Worm (Caenorhabditis elegans) whole organism, L2 larva: Measurements from ENCODE around the gene col-163.

Source experiments
- R02D3.7 ChIP-seq: fragments of 150-350 bp; optimal IDR thresholded peaks from 2 replicates; lab custom pipeline; 2014; ENCODE audit warnings: missing biosample characterization, missing genetic modification characterization
- Y55F3AM.14 ChIP-seq: fragments of 200-800 bp; sonication (Bioruptor generic); optimal IDR thresholded peaks from 2 replicates; lab custom pipeline; 2018; ENCODE audit warnings: mild to moderate bottlenecking, missing genetic modification characterization, missing compliant biosample characterization
- ZK546.5 ChIP-seq: sonication (generic microtip); optimal IDR thresholded peaks from 2 replicates; lab custom pipeline; 2017; ENCODE audit warnings: missing biosample characterization, missing genetic modification characterization
- alr-1 ChIP-seq: fragments of 150-350 bp; optimal IDR thresholded peaks from 2 replicates; lab custom pipeline; 2014; ENCODE audit warnings: missing biosample characterization, missing genetic modification characterization
- ama-1 ChIP-seq: fragments of 150-350 bp; optimal IDR thresholded peaks from 2 replicates; lab custom pipeline; 2018; ENCODE audit warnings: inconsistent platforms
- blmp-1 ChIP-seq: sonication (generic microtip); optimal IDR thresholded peaks from 2 replicates; lab custom pipeline; 2017; ENCODE audit warnings: missing genetic modification characterization, mild to moderate bottlenecking, missing compliant biosample characterization, antibody characterized with exemption, moderate library complexity; ENCODE audit not compliant: insufficient read depth
- ceh-16 ChIP-seq: fragments of 150-350 bp; optimal IDR thresholded peaks from 2 replicates; lab custom pipeline; 2014; ENCODE audit warnings: missing biosample characterization, missing genetic modification characterization
- ceh-82 ChIP-seq: fragments of 150-350 bp; optimal IDR thresholded peaks from 2 replicates; lab custom pipeline; 2014; ENCODE audit warnings: missing biosample characterization, missing genetic modification characterization
- elt-1 ChIP-seq: fragments of 150-350 bp; optimal IDR thresholded peaks from 2 replicates; lab custom pipeline; 2014; ENCODE audit warnings: missing biosample characterization, missing genetic modification characterization
- elt-3 ChIP-seq: sonication (generic microtip); optimal IDR thresholded peaks from 2 replicates; lab custom pipeline; 2017; ENCODE audit warnings: missing biosample characterization, missing genetic modification characterization
- fos-1 ChIP-seq: fragments of 150-350 bp; optimal IDR thresholded peaks from 2 replicates; lab custom pipeline; 2014; ENCODE audit warnings: missing biosample characterization, missing genetic modification characterization
- gmeb-1 ChIP-seq: fragments of 150-350 bp; optimal IDR thresholded peaks from 2 replicates; lab custom pipeline; 2014; ENCODE audit warnings: missing biosample characterization, missing genetic modification characterization
- lin-11 ChIP-seq: fragments of 150-350 bp; sonication (generic microtip); optimal IDR thresholded peaks from 2 replicates; lab custom pipeline; 2014; ENCODE audit warnings: missing biosample characterization, missing genetic modification characterization, inconsistent platforms, mixed read lengths
- lin-39 ChIP-seq: fragments of 150-350 bp; optimal IDR thresholded peaks from 2 replicates; lab custom pipeline; 2014; ENCODE audit warnings: missing biosample characterization, missing genetic modification reagents, missing genetic modification characterization
- mab-5 ChIP-seq: fragments of 150-350 bp; optimal IDR thresholded peaks from 2 replicates; lab custom pipeline; 2014; ENCODE audit warnings: missing biosample characterization, missing genetic modification characterization
- mbf-1 ChIP-seq: sonication (generic microtip); optimal IDR thresholded peaks from 2 replicates; lab custom pipeline; 2017; ENCODE audit warnings: missing biosample characterization, missing genetic modification characterization
- mdl-1 ChIP-seq, 2 experiments: fragments of 150-350 bp in 1 of 2; sonication (generic microtip) in 1 of 2; optimal IDR thresholded peaks; 2 replicates each; lab custom pipeline; 2017; ENCODE audit warnings: missing biosample characterization in 2 of 2, missing genetic modification characterization in 2 of 2
- nhr-10 ChIP-seq: sonication (generic microtip); optimal IDR thresholded peaks from 2 replicates; lab custom pipeline; 2017; ENCODE audit warnings: missing biosample characterization, missing genetic modification characterization
- nhr-11 ChIP-seq: fragments of 150-350 bp; optimal IDR thresholded peaks from 2 replicates; lab custom pipeline; 2014; ENCODE audit warnings: missing biosample characterization, missing genetic modification characterization
- nhr-21 ChIP-seq: fragments of 150-350 bp; optimal IDR thresholded peaks from 2 replicates; lab custom pipeline; 2014; ENCODE audit warnings: missing biosample characterization, missing genetic modification characterization
- nhr-23 ChIP-seq: fragments of 150-350 bp; optimal IDR thresholded peaks from 2 replicates; lab custom pipeline; 2014; ENCODE audit warnings: missing biosample characterization, missing genetic modification reagents, missing genetic modification characterization
- nhr-237 ChIP-seq: fragments of 150-350 bp; optimal IDR thresholded peaks from 2 replicates; lab custom pipeline; 2014; ENCODE audit warnings: missing biosample characterization, missing genetic modification characterization
- nhr-25 ChIP-seq: fragments of 150-350 bp; sonication (generic microtip); optimal IDR thresholded peaks from 3 replicates; lab custom pipeline; 2014; ENCODE audit warnings: missing biosample characterization, missing genetic modification characterization
- nhr-6 ChIP-seq: fragments of 150-350 bp; optimal IDR thresholded peaks from 2 replicates; lab custom pipeline; 2014; ENCODE audit warnings: missing biosample characterization, missing genetic modification characterization
- nhr-77 ChIP-seq: fragments of 150-350 bp; optimal IDR thresholded peaks from 2 replicates; lab custom pipeline; 2014; ENCODE audit warnings: missing biosample characterization, missing genetic modification characterization
- peb-1 ChIP-seq: fragments of 150-350 bp; optimal IDR thresholded peaks from 2 replicates; lab custom pipeline; 2014; ENCODE audit warnings: missing biosample characterization, missing genetic modification characterization
- skn-1 ChIP-seq: sonication (generic microtip); optimal IDR thresholded peaks from 2 replicates; lab custom pipeline; 2017; ENCODE audit warnings: missing biosample characterization, missing genetic modification characterization
- sma-3 ChIP-seq: sonication (generic microtip); optimal IDR thresholded peaks from 2 replicates; lab custom pipeline; 2016; ENCODE audit warnings: missing genetic modification reagents, missing genetic modification characterization, missing compliant biosample characterization
- sma-9 ChIP-seq, 2 experiments: fragments of 150-350 bp in 1 of 2; sonication (generic microtip) in 1 of 2; optimal IDR thresholded peaks; 2 replicates each; lab custom pipeline; 2014 to 2016; ENCODE audit warnings: missing genetic modification characterization in 2 of 2, mild to moderate bottlenecking in 1 of 2, missing biosample characterization in 1 of 2, missing compliant biosample characterization in 1 of 2, missing genetic modification reagents in 1 of 2, moderate library complexity in 1 of 2
- unc-39 ChIP-seq: fragments of 150-350 bp; optimal IDR thresholded peaks from 2 replicates; lab custom pipeline; 2014; ENCODE audit warnings: missing biosample characterization, missing genetic modification characterization
- unc-55 ChIP-seq: fragments of 150-350 bp; sonication (generic microtip); optimal IDR thresholded peaks from 3 replicates; lab custom pipeline; 2014; ENCODE audit warnings: missing biosample characterization, missing genetic modification reagents, missing genetic modification characterization
- zag-1 ChIP-seq: fragments of 150-350 bp; optimal IDR thresholded peaks from 2 replicates; lab custom pipeline; 2014; ENCODE audit warnings: missing biosample characterization, missing genetic modification characterization
- ztf-1 ChIP-seq: fragments of 200-800 bp; sonication (Bioruptor generic); conservative IDR thresholded peaks from 2 replicates; pipeline ENCODE4 v1.3.6; 2022; ENCODE audit warnings: missing genetic modification characterization, missing compliant biosample characterization
- ztf-11 ChIP-seq: sonication (generic microtip); optimal IDR thresholded peaks from 2 replicates; lab custom pipeline; 2017; ENCODE audit warnings: missing biosample characterization, missing genetic modification characterization
- ztf-4 ChIP-seq: fragments of 150-350 bp; optimal IDR thresholded peaks from 2 replicates; lab custom pipeline; 2014; ENCODE audit warnings: missing biosample characterization, missing genetic modification characterization

The col-163 gene

DNA sequence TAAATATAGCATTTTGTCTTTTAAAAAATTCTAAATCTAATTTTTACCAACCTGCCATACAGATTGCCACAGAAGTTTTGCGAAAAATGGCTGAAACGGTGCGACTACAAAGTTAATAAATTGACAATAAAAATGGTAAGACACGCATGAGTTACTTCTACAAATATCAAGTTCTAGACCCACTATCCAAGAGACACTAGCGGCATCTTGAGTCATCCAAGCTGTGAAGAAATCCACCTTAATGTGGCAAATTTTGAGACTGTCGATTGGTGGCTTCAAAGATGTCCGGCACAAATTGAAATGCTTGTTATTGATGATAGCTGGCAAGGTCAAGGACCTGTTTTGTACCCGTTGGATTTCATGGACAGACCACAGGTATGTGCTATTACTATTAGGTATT, 34.4 kb downstream of the col-163 start, which contains the start of gene F46B3.16:
TSS of gene F46B3.16 (plus strand) at position 301 of the 400 bp plus-strand sequence.
- TF ChIP-seq lin-11 (tag; lab: Kevin White, UChicago) (no peak), fos-1 (tag; lab: Kevin White, UChicago) (no peak), ceh-16 (tag; lab: Kevin White, UChicago) (no peak), Y55F3AM.14 (GFP tag; lab: Kevin White, UChicago) (no peak), nhr-21 (no peak), unc-39 (tag; lab: Kevin White, UChicago) (no peak), nhr-25 (tag; lab: Kevin White, UChicago) (no peak)
- TF ChIP-seq, all 48 proteins: peak for 0

DNA sequence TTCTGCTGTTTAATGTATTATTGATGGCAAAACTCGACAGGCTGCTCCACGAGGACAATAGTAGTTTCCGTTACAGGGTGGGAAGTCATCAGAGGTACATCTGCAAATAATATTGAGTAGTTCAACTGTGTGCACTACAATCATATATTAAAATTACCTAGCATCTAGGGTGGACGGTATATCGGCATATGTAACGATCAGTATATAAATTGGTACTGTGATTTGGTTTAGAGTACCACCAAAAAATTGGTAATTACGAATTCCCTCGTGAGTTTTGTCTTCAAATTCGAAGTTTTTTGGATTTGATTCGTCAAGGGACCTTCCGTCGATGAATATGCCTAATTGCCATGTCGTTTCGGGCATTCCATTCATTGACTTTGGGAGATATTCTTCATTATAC, 37.0 kb downstream of the col-163 start, which contains the start of gene ttr-13:
TSS of gene ttr-13 (minus strand) at position 101 of the 400 bp plus-strand sequence.
- TF ChIP-seq peb-1 (no peak), nhr-23 (tag; lab: Kevin White, UChicago) (no peak), blmp-1 (no peak), skn-1 (tag; lab: Kevin White, UChicago) (no peak), ama-1 (lab: Kevin White, UChicago) (no peak), mbf-1 (tag; lab: Kevin White, UChicago) (no peak), ZK546.5 (tag; lab: Kevin White, UChicago) (no peak)

ce11 chrV:20638344-20638743, 38.4 kb downstream of the col-163 start, which contains the start of gene Y44A6B.3:
Y44A6B.3 (minus strand) TSS chrV:20638444.
- TF ChIP-seq sma-3 (no peak), nhr-237 (tag; lab: Kevin White, UChicago) (no peak), nhr-11 (tag; lab: Kevin White, UChicago) (no peak), ztf-1 (GFP tag; lab: Robert Waterston, UW) (no peak), fos-1 (tag; lab: Kevin White, UChicago) (no peak), unc-55 (GFP tag; lab: Kevin White, UChicago) (no peak), nhr-6 (no peak), ztf-11 (no peak), lin-39 (tag; lab: Kevin White, UChicago) (no peak), mab-5 (tag; lab: Kevin White, UChicago) (no peak), mdl-1 (tag; optimal IDR thresholded peaks at IDR 0.05; lab: Kevin White, UChicago) (no peak), ztf-4 (tag; lab: Kevin White, UChicago) (no peak), nhr-77 (tag; lab: Kevin White, UChicago) (no peak), blmp-1 (no peak), nhr-10 (tag; lab: Kevin White, UChicago) (no peak), alr-1 (tag; lab: Kevin White, UChicago) (no peak)

DNA sequence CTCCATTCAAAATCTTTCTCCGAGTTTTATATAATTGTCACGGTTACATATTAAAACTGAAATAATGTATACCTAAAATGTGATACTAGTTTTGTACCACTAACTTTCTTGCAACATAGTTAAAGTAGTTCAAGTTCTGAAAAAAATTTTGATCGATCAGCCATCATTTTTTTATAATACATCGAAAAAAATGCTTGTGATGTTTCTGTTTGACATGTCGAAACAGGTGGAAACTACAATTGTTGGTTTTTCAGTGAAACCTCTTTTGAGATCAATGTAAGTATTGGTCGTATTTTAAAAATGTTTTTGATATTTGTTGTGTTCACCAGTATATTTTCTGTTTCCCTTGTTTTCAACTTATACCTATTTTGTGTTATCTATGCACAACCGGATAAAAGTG, 39.4 kb downstream of the col-163 start, which contains the start of gene srxa-14:
TSS of gene srxa-14 (plus strand) at position 301 of the 400 bp plus-strand sequence.
- TF ChIP-seq mdl-1 (tag; optimal IDR thresholded peaks at IDR 0.05; lab: Kevin White, UChicago) (no peak), ceh-16 (tag; lab: Kevin White, UChicago) (no peak), lin-11 (tag; lab: Kevin White, UChicago) (no peak), alr-1 (tag; lab: Kevin White, UChicago) (no peak), sma-9 (GFP tag; optimal IDR thresholded peaks at IDR 0.05; lab: Kevin White, UChicago) (no peak), sma-9 (tag; optimal IDR thresholded peaks at IDR 0.05; lab: Kevin White, UChicago) (no peak)

ce11 chrV:20641896-20642295, 42.0 kb downstream of the col-163 start, which contains the start of gene srxa-15:
srxa-15 (plus strand) TSS chrV:20642196.
- TF ChIP-seq mdl-1 (tag; optimal IDR thresholded peaks at IDR 0.05; lab: Kevin White, UChicago) (no peak), ceh-82 (tag; lab: Kevin White, UChicago) (no peak), R02D3.7 (tag; lab: Kevin White, UChicago) (no peak), nhr-25 (tag; lab: Kevin White, UChicago) (no peak), sma-9 (GFP tag; optimal IDR thresholded peaks at IDR 0.05; lab: Kevin White, UChicago) (no peak), sma-9 (tag; optimal IDR thresholded peaks at IDR 0.05; lab: Kevin White, UChicago) (no peak), ztf-1 (GFP tag; lab: Robert Waterston, UW) (no peak), ZK546.5 (tag; lab: Kevin White, UChicago) (no peak), zag-1 (no peak), elt-1 (tag; lab: Kevin White, UChicago) (no peak), lin-11 (tag; lab: Kevin White, UChicago) (no peak), gmeb-1 (tag; lab: Kevin White, UChicago) (no peak), mbf-1 (tag; lab: Kevin White, UChicago) (no peak), elt-3 (tag; lab: Kevin White, UChicago) (no peak), ztf-11 (no peak), unc-55 (GFP tag; lab: Kevin White, UChicago) (no peak)
